In genomic region chrIII:5863774-5864173, ce11 we compare ENCODE assay signal across 6 worm cellular contexts.
A peak's percentile ranks its signal among the peaks of the same experiment; 100 is the strongest.
TF ChIP-seq lines count a peak whose summit lies in the region.

TSS of gene dnpp-1 (minus strand) at chrIII:5863803.

TF ChIP-seq in whole organism, L1 larva, 84 proteins besides CTCF, POLR2A, EP300 and RAD21 (continues in another document):
- TF ChIP-seq nhr-76 (tag; optimal IDR thresholded peaks at IDR 0.05; lab: Kevin White, UChicago): no peak
- no peak for TF ChIP-seq ces-1 (GFP tag; optimal IDR thresholded peaks at IDR 0.05; lab: Kevin White, UChicago)
- no peak for TF ChIP-seq lin-14 (GFP tag; optimal IDR thresholded peaks at IDR 0.05; lab: Kevin White, UChicago)
- no peak for TF ChIP-seq unc-62 (GFP tag; optimal IDR thresholded peaks at IDR 0.05; lab: Kevin White, UChicago)
- no peak for TF ChIP-seq mdl-1 (tag; optimal IDR thresholded peaks at IDR 0.05; lab: Kevin White, UChicago)
- TF ChIP-seq irx-1 (tag; optimal IDR thresholded peaks at IDR 0.05; lab: Kevin White, UChicago): no peak
- TF ChIP-seq lin-15B (tag; optimal IDR thresholded peaks at IDR 0.05; lab: Kevin White, UChicago): no peak
- TF ChIP-seq ama-1 (optimal IDR thresholded peaks at IDR 0.05; lab: Kevin White, UChicago): no peak
- TF ChIP-seq vab-15 (tag; optimal IDR thresholded peaks at IDR 0.05; lab: Kevin White, UChicago): no peak
- peak; percentile 36 for TF ChIP-seq pqm-1 (tag; optimal IDR thresholded peaks at IDR 0.05; lab: Kevin White, UChicago)
- TF ChIP-seq aly-2 (tag; optimal IDR thresholded peaks at IDR 0.05; lab: Kevin White, UChicago): no peak
- TF ChIP-seq nhr-90 (tag; optimal IDR thresholded peaks at IDR 0.05; lab: Kevin White, UChicago; ENCODE audit: poor library complexity): no peak
- TF ChIP-seq zag-1 (tag; optimal IDR thresholded peaks at IDR 0.05; lab: Kevin White, UChicago): no peak
- no peak for TF ChIP-seq hlh-17 (GFP tag; optimal IDR thresholded peaks at IDR 0.05; lab: Kevin White, UChicago; ENCODE audit: borderline replicate concordance)
- no peak for TF ChIP-seq snu-23 (GFP tag; optimal IDR thresholded peaks at IDR 0.05; lab: Kevin White, UChicago)

TF ChIP-seq in whole organism, L2 larva, 48 proteins besides CTCF, POLR2A, EP300 and RAD21:
- TF ChIP-seq fos-1 (tag; optimal IDR thresholded peaks at IDR 0.05; lab: Kevin White, UChicago): peak; percentile 87
- no peak for TF ChIP-seq nhr-237 (tag; optimal IDR thresholded peaks at IDR 0.05; lab: Kevin White, UChicago)
- peak; percentile 63 for TF ChIP-seq crh-2 (tag; optimal IDR thresholded peaks at IDR 0.05; lab: Kevin White, UChicago)
- no peak for TF ChIP-seq ztf-1 (GFP tag; conservative IDR thresholded peaks at IDR 0.05; lab: Robert Waterston, UW)
- TF ChIP-seq skn-1 (tag; optimal IDR thresholded peaks at IDR 0.05; lab: Kevin White, UChicago): peak; percentile 72
- no peak for TF ChIP-seq nhr-21 (tag; optimal IDR thresholded peaks at IDR 0.05; lab: Kevin White, UChicago)

TF ChIP-seq in whole organism, L3 larva, 47 proteins besides CTCF, POLR2A, EP300 and RAD21:
- TF ChIP-seq mdl-1 (tag; optimal IDR thresholded peaks at IDR 0.05; lab: Kevin White, UChicago) (no peak), unc-62 (GFP tag; optimal IDR thresholded peaks at IDR 0.05; lab: Kevin White, UChicago) (no peak), ama-1 (optimal IDR thresholded peaks at IDR 0.05; lab: Kevin White, UChicago) (no peak), skn-1 (tag; optimal IDR thresholded peaks at IDR 0.05; lab: Kevin White, UChicago) (no peak), pqm-1 (tag; optimal IDR thresholded peaks at IDR 0.05; lab: Kevin White, UChicago) (peak; percentile 61), elt-2 (tag; optimal IDR thresholded peaks at IDR 0.05; lab: Kevin White, UChicago) (peak; percentile 97)

TF ChIP-seq in whole organism, L4 larva, 104 proteins besides CTCF, POLR2A, EP300 and RAD21:
- TF ChIP-seq nhr-76 (tag; optimal IDR thresholded peaks at IDR 0.05; lab: Kevin White, UChicago) (no peak), dve-1 (tag; optimal IDR thresholded peaks at IDR 0.05; lab: Kevin White, UChicago; ENCODE audit: insufficient read depth) (peak; percentile 71), cey-2 (tag; optimal IDR thresholded peaks at IDR 0.05; lab: Kevin White, UChicago; ENCODE audit: borderline replicate concordance, insufficient read depth) (no peak), hlh-11 (tag; optimal IDR thresholded peaks at IDR 0.05; lab: Kevin White, UChicago) (peak; percentile 39), daf-8 (GFP tag; IDR thresholded peaks at IDR 0.05; lab: Robert Waterston, UW) (no peak), F37D6.2 (tag; optimal IDR thresholded peaks at IDR 0.05; lab: Kevin White, UChicago) (no peak), egl-27 (tag; optimal IDR thresholded peaks at IDR 0.05; lab: Kevin White, UChicago) (no peak), arid-1 (GFP tag; conservative IDR thresholded peaks at IDR 0.05; lab: Robert Waterston, UW) (no peak), madf-9 (GFP tag; conservative IDR thresholded peaks at IDR 0.05; lab: Robert Waterston, UW) (no peak), madf-5 (GFP tag; IDR thresholded peaks at IDR 0.05; lab: Robert Waterston, UW) (no peak), nhr-42 (GFP tag; IDR thresholded peaks at IDR 0.05; lab: Robert Waterston, UW) (no peak), nhr-28 (tag; optimal IDR thresholded peaks at IDR 0.05; lab: Kevin White, UChicago) (peak; percentile 41), dpl-1 (GFP tag; optimal IDR thresholded peaks at IDR 0.05; lab: Kevin White, UChicago) (no peak), hlh-30 (tag; optimal IDR thresholded peaks at IDR 0.05; lab: Kevin White, UChicago; ENCODE audit: insufficient read depth) (no peak), pqm-1 (tag; optimal IDR thresholded peaks at IDR 0.05; lab: Kevin White, UChicago) (peak; percentile 97), ceh-44 (GFP tag; IDR thresholded peaks at IDR 0.05; lab: Robert Waterston, UW) (no peak), dmd-6 (GFP tag; IDR thresholded peaks at IDR 0.05; lab: Robert Waterston, UW) (peak; percentile 49; the same call in 1 of the 2 replicates), daf-16 (GFP tag; optimal IDR thresholded peaks at IDR 0.05; lab: Kevin White, UChicago) (no peak), daf-16 (tag; optimal IDR thresholded peaks at IDR 0.05; lab: Kevin White, UChicago) (peak; percentile 48), rbr-2 (tag; optimal IDR thresholded peaks at IDR 0.05; lab: Kevin White, UChicago) (no peak)

TF ChIP-seq in whole organism, late embryonic, 69 proteins besides CTCF, POLR2A, EP300 and RAD21:
- TF ChIP-seq fkh-10 (GFP tag; optimal IDR thresholded peaks at IDR 0.05; lab: Kevin White, UChicago): no peak
- TF ChIP-seq elt-2 (tag; optimal IDR thresholded peaks at IDR 0.05; lab: Kevin White, UChicago): peak; percentile 95

TF ChIP-seq in whole organism, young adult, 124 proteins besides CTCF, POLR2A, EP300 and RAD21:
- TF ChIP-seq ceh-91 (GFP tag; IDR thresholded peaks at IDR 0.05; lab: Robert Waterston, UW) (peak; percentile 57; the same call in 1 of the 2 replicates), F33H1.4 (GFP tag; IDR thresholded peaks at IDR 0.05; lab: Robert Waterston, UW) (peak; percentile 87), ZK185.1 (tag; optimal IDR thresholded peaks at IDR 0.05; lab: Kevin White, UChicago; ENCODE audit: poor library complexity, severe bottlenecking) (no peak), tbp1 (GFP tag; optimal IDR thresholded peaks at IDR 0.05; lab: Kevin White, UChicago) (peak; percentile 12), zim-3 (tag; optimal IDR thresholded peaks at IDR 0.05; lab: Kevin White, UChicago) (no peak), snpc-4 (GFP tag; optimal IDR thresholded peaks at IDR 0.05; lab: Kevin White, UChicago) (no peak), snpc-4 (tag; optimal IDR thresholded peaks at IDR 0.05; lab: Kevin White, UChicago) (no peak), him-1 (tag; optimal IDR thresholded peaks at IDR 0.05; lab: Kevin White, UChicago) (peak; percentile 41), madf-8 (GFP tag; conservative IDR thresholded peaks at IDR 0.05; lab: Robert Waterston, UW) (peak; percentile 53), atf-7 (tag; optimal IDR thresholded peaks at IDR 0.05; lab: Kevin White, UChicago) (no peak), dox-1 (GFP tag; IDR thresholded peaks at IDR 0.05; lab: Robert Waterston, UW) (0 out of 2 replicates have a peak, but pooled peaks have one; percentile 22), lin-40 (tag; optimal IDR thresholded peaks at IDR 0.05; lab: Kevin White, UChicago) (no peak), nhr-80 (tag; optimal IDR thresholded peaks at IDR 0.05; lab: Kevin White, UChicago) (peak; percentile 69), F10E7.11 (tag; optimal IDR thresholded peaks at IDR 0.05; lab: Kevin White, UChicago) (no peak), snpc-1.3 (tag; optimal IDR thresholded peaks at IDR 0.05; lab: Kevin White, UChicago; ENCODE audit: insufficient read depth) (no peak), tlf-1 (GFP tag; optimal IDR thresholded peaks at IDR 0.05; lab: Kevin White, UChicago) (no peak), lsl-1 (GFP tag; optimal IDR thresholded peaks at IDR 0.05; lab: Kevin White, UChicago) (peak; percentile 92), xnd-1 (tag; optimal IDR thresholded peaks at IDR 0.05; lab: Kevin White, UChicago) (peak; percentile 68), madf-6 (GFP tag; IDR thresholded peaks at IDR 0.05; lab: Robert Waterston, UW) (peak; percentile 82), ccch-3 (GFP tag; optimal IDR thresholded peaks at IDR 0.05; lab: Kevin White, UChicago) (no peak), hlh-26 (GFP tag; conservative IDR thresholded peaks at IDR 0.05; lab: Robert Waterston, UW) (no peak), rcor-1 (GFP tag; IDR thresholded peaks at IDR 0.05; lab: Robert Waterston, UW) (no peak)
